Fruit fly (Drosophila melanogaster): ENCODE measurements around the gene CG15317.

DNA sequence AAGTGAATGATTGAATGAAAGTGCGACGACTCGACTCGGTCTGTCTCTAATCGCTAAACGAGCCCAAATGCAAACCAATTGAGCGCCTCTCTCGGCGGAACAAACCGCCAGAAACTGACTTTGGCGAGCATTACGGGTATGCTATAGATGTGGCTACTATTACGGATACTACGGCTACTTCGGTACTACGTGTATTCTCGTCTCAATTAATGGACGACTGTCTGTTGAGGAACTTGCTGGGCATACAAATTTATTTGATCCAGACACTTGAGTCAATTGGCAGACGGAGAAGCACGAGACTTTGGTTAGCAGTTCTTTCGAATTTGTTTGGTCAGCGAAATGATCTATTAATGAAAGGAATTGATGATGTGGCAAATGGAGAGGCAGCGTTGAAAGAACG is 38.1 kb upstream of the CG15317 start:
- TF ChIP-seq psq (optimal IDR thresholded peaks at IDR 0.05) (no peak), usp (GFP tag; optimal IDR thresholded peaks at IDR 0.05) (no peak)
